Fruit fly (Drosophila melanogaster) whole organism, embryonic: ENCODE measurements around the gene CG4467.
A peak's percentile ranks its signal among the peaks of the same experiment; 100 is the strongest.

Experiments
- ATbp ChIP-seq: fragments of 200-800 bp; sonication (Bioruptor generic); optimal IDR thresholded peaks from 2 replicates; lab custom pipeline; 2017; ENCODE audit warnings: missing biosample characterization, mild to moderate bottlenecking, missing genetic modification characterization, missing genetic modification reagents
- Adf1 ChIP-seq: fragments of 200-800 bp; sonication (Bioruptor generic); IDR thresholded peaks from 2 replicates; pipeline ENCODE4 v1.3.6; 2022; ENCODE audit warnings: missing biosample characterization, missing genetic modification characterization
- Asciz ChIP-seq: fragments of 200-800 bp; sonication (Bioruptor generic); optimal IDR thresholded peaks from 2 replicates; lab custom pipeline; 2017; ENCODE audit warnings: missing biosample characterization, mild to moderate bottlenecking, missing genetic modification characterization, missing genetic modification reagents
- Bdp1 ChIP-seq: fragments of 200-800 bp; sonication (Bioruptor generic); optimal IDR thresholded peaks from 3 replicates; lab custom pipeline; 2016; ENCODE audit warnings: missing biosample characterization, missing genetic modification characterization
- CG10147 ChIP-seq: fragments of 200-800 bp; sonication (Bioruptor generic); optimal IDR thresholded peaks from 2 replicates; lab custom pipeline; 2019; ENCODE audit warnings: missing biosample characterization, mild to moderate bottlenecking, missing genetic modification characterization, moderate library complexity
- CG10267 ChIP-seq: fragments of 200-800 bp; sonication (Bioruptor generic); optimal IDR thresholded peaks from 2 replicates; lab custom pipeline; 2018; ENCODE audit warnings: missing biosample characterization, mild to moderate bottlenecking, missing genetic modification characterization, moderate library complexity
- CG10654 ChIP-seq: fragments of 200-800 bp; sonication (Bioruptor generic); optimal IDR thresholded peaks from 2 replicates; lab custom pipeline; 2016; ENCODE audit warnings: missing biosample characterization, missing genetic modification characterization
- CG11085 ChIP-seq: fragments of 200-800 bp; sonication (Bioruptor generic); IDR thresholded peaks from 2 replicates; pipeline ENCODE4 v1.3.6; 2022; ENCODE audit warnings: missing biosample characterization, missing genetic modification characterization
- CG12659 ChIP-seq: fragments of 200-800 bp; sonication (Bioruptor generic); optimal IDR thresholded peaks from 3 replicates; lab custom pipeline; 2017; ENCODE audit warnings: mild to moderate bottlenecking, missing biosample characterization, missing genetic modification reagents, missing genetic modification characterization
- CG12769 ChIP-seq: fragments of 200-800 bp; sonication (Bioruptor generic); optimal IDR thresholded peaks from 2 replicates; lab custom pipeline; 2019; ENCODE audit warnings: missing biosample characterization, mild to moderate bottlenecking, missing genetic modification characterization, moderate library complexity
- CG12942 ChIP-seq: fragments of 200-800 bp; sonication (Bioruptor generic); optimal IDR thresholded peaks from 3 replicates; lab custom pipeline; 2016; ENCODE audit warnings: missing biosample characterization, missing genetic modification characterization
- CG14710 ChIP-seq: fragments of 200-800 bp; sonication (Bioruptor generic); optimal IDR thresholded peaks from 3 replicates; lab custom pipeline; 2019; ENCODE audit warnings: missing biosample characterization, mild to moderate bottlenecking, missing genetic modification characterization, moderate library complexity
- CG15479 ChIP-seq: fragments of 200-800 bp; sonication (Bioruptor generic); optimal IDR thresholded peaks from 3 replicates; lab custom pipeline; 2019; ENCODE audit warnings: missing biosample characterization, mild to moderate bottlenecking, missing genetic modification characterization, moderate library complexity
- CG17568 ChIP-seq: fragments of 200-800 bp; sonication (Bioruptor generic); optimal IDR thresholded peaks from 2 replicates; lab custom pipeline; 2018; ENCODE audit warnings: missing biosample characterization, mild to moderate bottlenecking, missing genetic modification characterization, moderate library complexity
- CG30431 ChIP-seq: fragments of 200-800 bp; sonication (Bioruptor generic); optimal IDR thresholded peaks from 2 replicates; lab custom pipeline; 2017; ENCODE audit warnings: missing biosample characterization, missing genetic modification characterization
- CG32772 ChIP-seq: fragments of 200-800 bp; sonication (Bioruptor generic); IDR thresholded peaks from 2 replicates; pipeline ENCODE4 v1.3.6; 2022; ENCODE audit warnings: missing biosample characterization, missing genetic modification characterization
- CG4424 ChIP-seq: fragments of 200-800 bp; sonication (Bioruptor generic); optimal IDR thresholded peaks from 3 replicates; lab custom pipeline; 2016; ENCODE audit warnings: missing biosample characterization, missing genetic modification characterization
- CG6654 ChIP-seq: fragments of 200-800 bp; sonication (Bioruptor generic); optimal IDR thresholded peaks from 2 replicates; lab custom pipeline; 2017; ENCODE audit warnings: missing biosample characterization, mild to moderate bottlenecking, missing genetic modification characterization
- CG7839 ChIP-seq: fragments of 200-800 bp; sonication (Bioruptor generic); optimal IDR thresholded peaks from 3 replicates; lab custom pipeline; 2018; ENCODE audit warnings: missing biosample characterization, mild to moderate bottlenecking, missing genetic modification characterization, moderate library complexity
- CG7928 ChIP-seq: fragments of 200-800 bp; sonication (Bioruptor generic); optimal IDR thresholded peaks from 2 replicates; lab custom pipeline; 2017; ENCODE audit warnings: missing biosample characterization, mild to moderate bottlenecking, missing genetic modification characterization
- CG8478 ChIP-seq: fragments of >200 bp; optimal IDR thresholded peaks from 2 replicates; lab custom pipeline; 2018
- CHES-1-like ChIP-seq: fragments of 200-800 bp; sonication (Bioruptor generic); optimal IDR thresholded peaks from 2 replicates; lab custom pipeline; 2016; ENCODE audit warnings: missing biosample characterization, missing genetic modification characterization
- Chrac-16 ChIP-seq: fragments of 200-800 bp; sonication (Bioruptor generic); optimal IDR thresholded peaks from 3 replicates; lab custom pipeline; 2016; ENCODE audit warnings: missing biosample characterization, missing genetic modification characterization
- Dip2 ChIP-seq: fragments of 200-800 bp; sonication (Bioruptor generic); IDR thresholded peaks from 2 replicates; pipeline ENCODE4 v1.3.6; 2022; ENCODE audit warnings: missing biosample characterization, missing genetic modification characterization
- Gug ChIP-seq: fragments of 200-800 bp; sonication (Bioruptor generic); IDR thresholded peaks from 4 replicates; pipeline ENCODE4 v1.3.6; 2022; ENCODE audit warnings: missing biosample characterization, missing genetic modification characterization
- Hmr ChIP-seq: fragments of 200-800 bp; sonication (Bioruptor generic); optimal IDR thresholded peaks from 3 replicates; lab custom pipeline; 2017; ENCODE audit warnings: mild to moderate bottlenecking, missing biosample characterization, missing genetic modification reagents, missing genetic modification characterization
- Meics ChIP-seq: fragments of 200-800 bp; sonication (Bioruptor generic); optimal IDR thresholded peaks from 2 replicates; lab custom pipeline; 2017; ENCODE audit warnings: missing biosample characterization, mild to moderate bottlenecking, missing genetic modification characterization
- Nf-YB ChIP-seq: fragments of 200-800 bp; sonication (Bioruptor generic); optimal IDR thresholded peaks from 3 replicates; lab custom pipeline; 2019; ENCODE audit warnings: missing biosample characterization, mild to moderate bottlenecking, missing genetic modification characterization, moderate library complexity
- Optix ChIP-seq: fragments of 200-800 bp; sonication (Bioruptor generic); IDR thresholded peaks from 3 replicates; pipeline ENCODE4 v1.3.6; 2022; ENCODE audit warnings: missing biosample characterization, missing genetic modification characterization
- Pdp1 ChIP-seq, 2 experiments: fragments of 200-800 bp; sonication (Bioruptor generic); optimal IDR thresholded peaks; 3 replicates each; lab custom pipeline; 2016; ENCODE audit warnings: missing biosample characterization in 2 of 2, missing genetic modification characterization in 2 of 2, mild to moderate bottlenecking in 1 of 2, moderate library complexity in 1 of 2
- Six4 ChIP-seq: fragments of 200-800 bp; sonication (Bioruptor generic); optimal IDR thresholded peaks from 2 replicates; lab custom pipeline; 2016; ENCODE audit warnings: missing biosample characterization, missing genetic modification characterization
- Trl ChIP-seq, 3 experiments: fragments of >200 bp in 2 of 3; fragments of 200-800 bp in 1 of 3; sonication (Bioruptor generic) in 1 of 3; optimal IDR thresholded peaks; 2 replicates in 1 of 3; 3 replicates in 2 of 3; lab custom pipeline; 2016 to 2017; ENCODE audit warnings: missing biosample characterization in 1 of 3, missing genetic modification characterization in 1 of 3
- YL-1 ChIP-seq: fragments of 200-800 bp; sonication (Bioruptor generic); optimal IDR thresholded peaks from 3 replicates; lab custom pipeline; 2017; ENCODE audit warnings: missing biosample characterization, mild to moderate bottlenecking, missing genetic modification characterization
- br ChIP-seq: fragments of >200 bp; optimal IDR thresholded peaks from 2 replicates; lab custom pipeline; 2017
- cad ChIP-seq: fragments of >200 bp; optimal IDR thresholded peaks from 2 replicates; lab custom pipeline; 2017; ENCODE audit warnings: missing biosample characterization, missing genetic modification characterization
- cg ChIP-seq: fragments of 200-800 bp; sonication (Bioruptor generic); optimal IDR thresholded peaks from 3 replicates; lab custom pipeline; 2019; ENCODE audit warnings: missing biosample characterization, mild to moderate bottlenecking, missing genetic modification characterization, moderate library complexity
- h ChIP-seq: fragments of >200 bp; optimal IDR thresholded peaks from 2 replicates; lab custom pipeline; 2017
- hb ChIP-seq: fragments of 200-800 bp; sonication (Bioruptor generic); IDR thresholded peaks from 3 replicates; pipeline ENCODE4 v1.3.6; 2022; ENCODE audit warnings: missing biosample characterization, missing genetic modification characterization; ENCODE audit not compliant: partially characterized antibody
- jing ChIP-seq: fragments of 200-800 bp; sonication (Bioruptor generic); optimal IDR thresholded peaks from 2 replicates; lab custom pipeline; 2018; ENCODE audit warnings: missing biosample characterization, mild to moderate bottlenecking, missing genetic modification characterization
- lmd ChIP-seq: fragments of 200-800 bp; sonication (Bioruptor generic); IDR thresholded peaks from 2 replicates; pipeline ENCODE4 v1.3.6; 2022; ENCODE audit warnings: missing biosample characterization, missing genetic modification characterization
- oc ChIP-seq: fragments of 200-800 bp; sonication (Bioruptor generic); optimal IDR thresholded peaks from 2 replicates; lab custom pipeline; 2018; ENCODE audit warnings: missing biosample characterization, mild to moderate bottlenecking, missing genetic modification characterization, moderate library complexity
- pan ChIP-seq, 4 experiments: fragments of >200 bp in 3 of 4; fragments of 200-800 bp in 1 of 4; sonication (Bioruptor generic) in 1 of 4; optimal IDR thresholded peaks in 3 of 4; IDR thresholded peaks in 1 of 4; 2 replicates each; pipeline versions ENCODE4 v1.3.6 to Lab custom; 2017 to 2022; ENCODE audit warnings: missing biosample characterization in 2 of 4, missing genetic modification characterization in 2 of 4, mixed read lengths in 1 of 4
- peb ChIP-seq: fragments of 200-800 bp; sonication (Bioruptor generic); IDR thresholded peaks from 2 replicates; pipeline ENCODE4 v1.3.6; 2022; ENCODE audit warnings: missing biosample characterization, missing genetic modification characterization
- ro ChIP-seq: fragments of 200-800 bp; sonication (Bioruptor generic); IDR thresholded peaks from 2 replicates; pipeline ENCODE4 v1.3.6; 2022; ENCODE audit warnings: missing biosample characterization, missing genetic modification characterization
- sna ChIP-seq: fragments of 200-800 bp; sonication (Bioruptor generic); IDR thresholded peaks from 2 replicates; pipeline ENCODE4 v1.3.6; 2022; ENCODE audit warnings: missing biosample characterization, missing genetic modification characterization; ENCODE audit not compliant: partially characterized antibody
- tll ChIP-seq, 2 experiments: fragments of 200-800 bp in 1 of 2; fragments of >200 bp in 1 of 2; sonication (Bioruptor generic) in 1 of 2; optimal IDR thresholded peaks; 2 replicates each; lab custom pipeline; 2017 to 2019; ENCODE audit warnings: missing biosample characterization in 2 of 2, missing genetic modification characterization in 2 of 2, mild to moderate bottlenecking in 1 of 2, moderate library complexity in 1 of 2
- twi ChIP-seq: fragments of 200-800 bp; optimal IDR thresholded peaks from 2 replicates; lab custom pipeline; 2019; ENCODE audit warnings: missing biosample characterization, mild to moderate bottlenecking, missing genetic modification characterization, moderate library complexity
- vvl ChIP-seq: fragments of 200-800 bp; sonication (Bioruptor generic); IDR thresholded peaks from 2 replicates; pipeline ENCODE4 v1.3.6; 2022; ENCODE audit warnings: missing biosample characterization, missing genetic modification characterization

The CG4467 gene

dm6 chr3R:23293066-23293777, 44.5 kb upstream of the CG4467 start (continued):
- TF ChIP-seq lmd (GFP tag; lab: Robert Waterston, UW): peak; percentile 59; the same call in 1 of the 2 replicates
- peak; percentile 55 for TF ChIP-seq Six4 (GFP tag; lab: Kevin White, UChicago)
- TF ChIP-seq YL-1 (GFP tag; lab: Kevin White, UChicago): no peak
- TF ChIP-seq CG8478 (lab: Kevin White, UChicago): peak; percentile 92
- TF ChIP-seq pan (optimal IDR thresholded peaks at IDR 0.05; lab: Kevin White, UChicago): no peak
- TF ChIP-seq pan (GFP tag; optimal IDR thresholded peaks at IDR 0.05 in 1 of 2, IDR thresholded peaks at IDR 0.05 in 1 of 2): peak in 1 of 2 experiments; percentile 66
- TF ChIP-seq Chrac-16 (GFP tag; lab: Kevin White, UChicago): peak; percentile 45
- peak; percentile 80 for TF ChIP-seq vvl (GFP tag; lab: Robert Waterston, UW)
- TF ChIP-seq tll (GFP tag; optimal IDR thresholded peaks at IDR 0.05; lab: Kevin White, UChicago): no peak
- TF ChIP-seq Dip2: no peak
- peak; percentile 38 for TF ChIP-seq CG4424 (GFP tag; lab: Kevin White, UChicago)
- TF ChIP-seq CG14710 (tag; lab: Kevin White, UChicago): peak; percentile 39
- TF ChIP-seq peb (GFP tag; lab: Robert Waterston, UW): 0 out of 2 replicates have a peak, but pooled peaks have one; percentile 17
- TF ChIP-seq CHES-1-like (GFP tag; lab: Kevin White, UChicago): no peak
- 0 out of 2 replicates have a peak, but pooled peaks have one; percentile 35 for TF ChIP-seq sna (GFP tag; lab: Robert Waterston, UW)
- no peak for TF ChIP-seq CG17568 (GFP tag; lab: Kevin White, UChicago)
- no peak for TF ChIP-seq Bdp1 (GFP tag; lab: Kevin White, UChicago)
- peak; percentile 43; the same call in 1 of the 2 replicates for TF ChIP-seq CG11085 (GFP tag; lab: Robert Waterston, UW)
- TF ChIP-seq hb (GFP tag; lab: Robert Waterston, UW): no peak
- peak; percentile 60 for TF ChIP-seq ATbp (GFP tag; lab: Kevin White, UChicago)
- no peak for TF ChIP-seq ro (GFP tag; lab: Robert Waterston, UW)
- TF ChIP-seq CG12942 (GFP tag; lab: Kevin White, UChicago): peak; percentile 32
- no peak for TF ChIP-seq CG12659 (GFP tag; lab: Kevin White, UChicago)
- TF ChIP-seq oc (tag; lab: Kevin White, UChicago): no peak
- TF ChIP-seq CG30431 (GFP tag; lab: Kevin White, UChicago): peak; percentile 7
- no peak; the same call in 1 of the 2 replicates for TF ChIP-seq CG32772 (GFP tag; lab: Robert Waterston, UW)
- peak; percentile 35 to 59 for TF ChIP-seq Trl (optimal IDR thresholded peaks at IDR 0.05; lab: Kevin White, UChicago)
- TF ChIP-seq Trl (GFP tag; optimal IDR thresholded peaks at IDR 0.05; lab: Kevin White, UChicago): no peak
- TF ChIP-seq CG15479 (GFP tag; lab: Kevin White, UChicago): peak; percentile 54
- TF ChIP-seq Hmr (GFP tag; lab: Kevin White, UChicago): no peak
- TF ChIP-seq Nf-YB: peak; percentile 99
- no peak; the same call in 2 of the 3 replicates for TF ChIP-seq Optix (GFP tag; lab: Robert Waterston, UW)
- TF ChIP-seq CG6654 (GFP tag; lab: Kevin White, UChicago): no peak
- TF ChIP-seq Gug (GFP tag; lab: Robert Waterston, UW): peak; percentile 31; the same call in 1 of the 4 replicates
- peak; percentile 60 for TF ChIP-seq jing
- peak; percentile 3 for TF ChIP-seq Asciz
- TF ChIP-seq br: no peak
- TF ChIP-seq CG10654 (GFP tag; lab: Kevin White, UChicago): no peak
- no peak for TF ChIP-seq CG10147 (GFP tag; lab: Kevin White, UChicago)
- no peak for TF ChIP-seq CG7928 (GFP tag; lab: Kevin White, UChicago)
- peak; percentile 21 to 29 for TF ChIP-seq Pdp1 (GFP tag; optimal IDR thresholded peaks at IDR 0.05; lab: Kevin White, UChicago)
- peak; percentile 52 for TF ChIP-seq CG7839
- TF ChIP-seq Adf1 (GFP tag; lab: Robert Waterston, UW): peak; percentile 70; the same call in 1 of the 2 replicates
- peak; percentile 11 for TF ChIP-seq Meics (GFP tag; lab: Kevin White, UChicago)
- no peak for TF ChIP-seq twi (tag; lab: Kevin White, UChicago)
- TF ChIP-seq CG10267 (tag; lab: Kevin White, UChicago): peak; percentile 34
- TF ChIP-seq cad (GFP tag; lab: Kevin White, UChicago): no peak
- TF ChIP-seq cg: peak; percentile 98
- no peak for TF ChIP-seq CG12769
- no peak for TF ChIP-seq h (lab: Kevin White, UChicago)
